Fruit fly (Drosophila melanogaster) whole organism, adult: ENCODE results near the gene org-1.

Experiments
- CG12768 ChIP-seq: fragments of 200-800 bp; sonication (Bioruptor generic); optimal IDR thresholded peaks from 2 replicates; lab custom pipeline; 2017; ENCODE audit warnings: missing biosample characterization, missing genetic modification characterization, mild to moderate bottlenecking, moderate library complexity, missing genetic modification reagents
- kay ChIP-seq: fragments of 200-800 bp; sonication (Bioruptor generic); peaks from one replicate; lab custom pipeline; 2016; ENCODE audit warnings: missing biosample characterization, missing genetic modification characterization, borderline replicate concordance
- toe ChIP-seq: fragments of 200-800 bp; sonication (Bioruptor generic); optimal IDR thresholded peaks from 2 replicates; lab custom pipeline; 2016; ENCODE audit warnings: missing biosample characterization, missing genetic modification characterization

DNA sequence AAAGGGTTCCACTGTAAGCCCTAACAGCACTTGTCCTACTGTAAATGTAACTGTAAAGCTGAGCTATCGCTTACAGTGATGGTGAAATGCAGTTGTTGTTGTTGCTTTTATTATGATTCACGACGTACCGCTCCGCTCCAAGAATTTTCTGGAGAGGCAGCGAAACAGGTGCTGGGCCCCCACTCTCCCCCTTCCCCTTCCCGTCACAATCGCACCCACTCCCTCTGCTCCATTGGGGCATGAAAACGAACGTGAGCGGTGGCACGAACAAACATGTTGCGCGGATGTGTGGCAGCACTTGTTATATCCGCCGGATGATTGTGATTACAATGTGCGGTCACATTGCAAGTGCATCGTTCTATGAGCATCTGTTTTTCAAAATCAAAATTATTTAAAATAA, 35.3 kb downstream of the org-1 start:
- no peak for TF ChIP-seq toe
- no peak for TF ChIP-seq kay (GFP tag; lab: Kevin White, UChicago)
- no peak for TF ChIP-seq CG12768 (GFP tag; lab: Kevin White, UChicago)
